Fruit fly (Drosophila melanogaster): Measurements from ENCODE around the gene mRpL9.

dm6 chr3R:15289828-15290641, 40.5 kb upstream of the mRpL9 start:
- TF ChIP-seq CG10348 (GFP tag; IDR thresholded peaks at IDR 0.05) (no peak), CG34367 (tag; optimal IDR thresholded peaks at IDR 0.05) (no peak), EcR (GFP tag; optimal IDR thresholded peaks at IDR 0.05) (no peak)

Data from whole organism, pupa.